Fruit fly (Drosophila melanogaster): ENCODE measurements around the gene CanA-14F.
A peak's percentile ranks its signal among the peaks of the same experiment; 100 is the strongest.

Gene CanA-14F

DNA sequence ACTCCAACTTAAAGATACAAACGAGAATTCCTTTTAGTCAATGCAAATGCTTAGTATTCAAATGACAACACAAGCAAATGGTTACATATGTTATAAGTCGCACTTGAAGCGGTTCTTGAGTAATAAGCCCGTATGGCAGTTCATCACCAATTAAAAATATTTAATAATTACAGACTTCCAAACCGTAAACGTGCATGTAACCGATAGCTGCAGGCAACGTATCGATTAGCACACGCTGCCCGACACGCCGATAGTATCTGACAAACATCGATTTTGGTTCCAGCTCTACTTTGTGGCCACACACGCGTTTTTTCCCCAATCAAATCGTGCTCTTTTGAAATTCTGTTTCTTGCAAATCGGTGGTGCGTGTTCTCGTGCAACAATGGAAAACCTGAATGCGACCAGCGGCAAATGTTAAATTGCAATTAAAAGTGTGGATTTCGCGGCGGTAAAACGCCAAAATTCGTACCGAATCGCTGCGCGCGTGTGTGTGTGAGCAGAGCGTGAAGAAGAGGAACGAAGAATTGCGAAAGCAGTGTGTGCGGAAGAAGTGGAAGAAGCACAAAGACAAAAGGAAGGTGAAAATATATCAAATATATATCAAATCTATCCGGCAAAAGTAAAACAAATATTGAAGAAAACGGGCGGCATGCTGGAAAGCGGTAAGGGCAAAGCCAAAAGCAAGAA lies 12.1 kb upstream of the CanA-14F start, which contains the start of the genes CG9784 and Nup153:
CG9784 (minus strand) TSS at position 238 of the 687 bp plus-strand sequence.
Nup153 (plus strand) TSS at position 264 of the 687 bp plus-strand sequence.
- no peak for TF ChIP-seq CG10959 (GFP tag; IDR thresholded peaks at IDR 0.05)
- TF ChIP-seq gro (GFP tag; optimal IDR thresholded peaks at IDR 0.05): no peak
- no peak for TF ChIP-seq vvl (GFP tag; IDR thresholded peaks at IDR 0.05)
- TF ChIP-seq ato (GFP tag; IDR thresholded peaks at IDR 0.05; ENCODE audit: partially characterized antibody): peak; percentile 93
- TF ChIP-seq vfl (GFP tag; optimal IDR thresholded peaks at IDR 0.05): no peak
- no peak for TF ChIP-seq CG12071 (GFP tag; optimal IDR thresholded peaks at IDR 0.05)
- TF ChIP-seq Sin3A (optimal IDR thresholded peaks at IDR 0.05): peak; percentile 55
- TF ChIP-seq chinmo (GFP tag; IDR thresholded peaks at IDR 0.05; ENCODE audit: partially characterized antibody): peak; percentile 97
- TF ChIP-seq cad (GFP tag; optimal IDR thresholded peaks at IDR 0.05): no peak
- no peak for TF ChIP-seq Xbp1 (GFP tag; optimal IDR thresholded peaks at IDR 0.05)
- TF ChIP-seq CG1792 (GFP tag; optimal IDR thresholded peaks at IDR 0.05): no peak
- TF ChIP-seq org-1 (GFP tag; optimal IDR thresholded peaks at IDR 0.05): no peak
- TF ChIP-seq croc (GFP tag; conservative IDR thresholded peaks at IDR 0.05): no peak
- TF ChIP-seq CG8089 (GFP tag; optimal IDR thresholded peaks at IDR 0.05): no peak
- TF ChIP-seq Dp (GFP tag; optimal IDR thresholded peaks at IDR 0.05): no peak
- TF ChIP-seq bcd (GFP tag; optimal IDR thresholded peaks at IDR 0.05): no peak
- TF ChIP-seq Elba2 (GFP tag; optimal IDR thresholded peaks at IDR 0.05): no peak
- TF ChIP-seq CG43689 (GFP tag; IDR thresholded peaks at IDR 0.05): no peak
- TF ChIP-seq CG2116 (GFP tag; optimal IDR thresholded peaks at IDR 0.05): peak; percentile 32
- TF ChIP-seq bigmax (GFP tag; optimal IDR thresholded peaks at IDR 0.05): no peak
- TF ChIP-seq Stat92E (GFP tag; optimal IDR thresholded peaks at IDR 0.05): no peak
- no peak for TF ChIP-seq pum (GFP tag; optimal IDR thresholded peaks at IDR 0.05)
- TF ChIP-seq CG15514 (GFP tag; optimal IDR thresholded peaks at IDR 0.05): peak; percentile 17
- no peak for TF ChIP-seq CG30020 (tag; optimal IDR thresholded peaks at IDR 0.05)
- no peak for TF ChIP-seq ro (GFP tag; IDR thresholded peaks at IDR 0.05)
- TF ChIP-seq CG12942 (GFP tag; optimal IDR thresholded peaks at IDR 0.05): no peak
- TF ChIP-seq Dad (GFP tag; optimal IDR thresholded peaks at IDR 0.05): no peak
- TF ChIP-seq CG6272 (GFP tag; IDR thresholded peaks at IDR 0.05): peak; percentile 52; the same call in 1 of the 2 replicates
- TF ChIP-seq so (GFP tag; IDR thresholded peaks at IDR 0.05): no peak
- TF ChIP-seq aop (GFP tag; IDR thresholded peaks at IDR 0.05): no peak
- TF ChIP-seq sim (GFP tag; IDR thresholded peaks at IDR 0.05): no peak
- TF ChIP-seq ERR (GFP tag; optimal IDR thresholded peaks at IDR 0.05): no peak
- TF ChIP-seq CG2889 (GFP tag; IDR thresholded peaks at IDR 0.05): no peak
- peak; percentile 92 for TF ChIP-seq Dll (GFP tag; IDR thresholded peaks at IDR 0.05; ENCODE audit: partially characterized antibody)
- TF ChIP-seq CG9797 (GFP tag; optimal IDR thresholded peaks at IDR 0.05): peak; percentile 22
- no peak for TF ChIP-seq CG13123 (GFP tag; optimal IDR thresholded peaks at IDR 0.05)
- no peak for TF ChIP-seq Antp (GFP tag; optimal IDR thresholded peaks at IDR 0.05)
- no peak for TF ChIP-seq prd (optimal IDR thresholded peaks at IDR 0.05)
- 0 out of 3 replicates have a peak, but pooled peaks have one; percentile 5 for TF ChIP-seq prd (GFP tag; IDR thresholded peaks at IDR 0.05)
- no peak for TF ChIP-seq sima (GFP tag; optimal IDR thresholded peaks at IDR 0.05)
- no peak for TF ChIP-seq ewg (GFP tag; optimal IDR thresholded peaks at IDR 0.05)
- TF ChIP-seq CG9876 (GFP tag; optimal IDR thresholded peaks at IDR 0.05): no peak
- TF ChIP-seq knrl (GFP tag; IDR thresholded peaks at IDR 0.05; ENCODE audit: partially characterized antibody): peak; percentile 96
- TF ChIP-seq h (optimal IDR thresholded peaks at IDR 0.05): no peak
- TF ChIP-seq psq (GFP tag; optimal IDR thresholded peaks at IDR 0.05): peak; percentile 68
- no peak for TF ChIP-seq CG31388 (GFP tag; optimal IDR thresholded peaks at IDR 0.05)
- TF ChIP-seq lilli (GFP tag; optimal IDR thresholded peaks at IDR 0.05): no peak
- peak; percentile 94 for TF ChIP-seq Scr (GFP tag; IDR thresholded peaks at IDR 0.05; ENCODE audit: partially characterized antibody)
- no peak for TF ChIP-seq z (GFP tag; IDR thresholded peaks at IDR 0.05)
- TF ChIP-seq CG13424 (tag; optimal IDR thresholded peaks at IDR 0.05): no peak
- no peak for TF ChIP-seq Nf-YA (GFP tag; IDR thresholded peaks at IDR 0.05)
- TF ChIP-seq CG7786 (GFP tag; optimal IDR thresholded peaks at IDR 0.05): no peak
